Worm (Caenorhabditis elegans): Measurements from ENCODE around the gene clec-174.

clec-174 gene

ce11 chrIV:3941658-3942328 lies at the start of gene clec-174:
Gene clec-174 (minus strand): TSS chrIV:3941708.
- TF ChIP-seq mdt-29 (GFP tag; IDR thresholded peaks at IDR 0.05) (no peak), D1046.2 (GFP tag; IDR thresholded peaks at IDR 0.05) (no peak), R02D3.7 (tag; optimal IDR thresholded peaks at IDR 0.05) (no peak), nhr-48 (tag; optimal IDR thresholded peaks at IDR 0.05) (no peak), pqm-1 (tag; optimal IDR thresholded peaks at IDR 0.05) (peak; percentile 6), nhr-28 (tag; optimal IDR thresholded peaks at IDR 0.05) (peak; percentile 87), T26A8.4 (GFP tag; IDR thresholded peaks at IDR 0.05) (no peak), skn-1 (tag; optimal IDR thresholded peaks at IDR 0.05) (no peak), zfp-3 (GFP tag; conservative IDR thresholded peaks at IDR 0.05) (no peak), daf-12 (tag; optimal IDR thresholded peaks at IDR 0.05) (no peak), aha-1 (tag) (peak; percentile 87), unc-62 (GFP tag; optimal IDR thresholded peaks at IDR 0.05 in 1 of 2) (peak in 1 of 2 experiments; percentile 35), unc-62 (tag; optimal IDR thresholded peaks at IDR 0.05) (no peak), set-16 (GFP tag; IDR thresholded peaks at IDR 0.05) (no peak), lin-38 (GFP tag; IDR thresholded peaks at IDR 0.05) (no peak), hmg-1.1 (GFP tag; IDR thresholded peaks at IDR 0.05) (no peak), aly-2 (tag; optimal IDR thresholded peaks at IDR 0.05) (no peak), ceh-20 (GFP tag; IDR thresholded peaks at IDR 0.05) (no peak), nhr-77 (tag; optimal IDR thresholded peaks at IDR 0.05) (peak; percentile 54), snpc-4 (tag; optimal IDR thresholded peaks at IDR 0.05) (no peak)

- TF ChIP-seq Y48G9A.11 (GFP tag; IDR thresholded peaks at IDR 0.05) (no peak), daf-16 (GFP tag; optimal IDR thresholded peaks at IDR 0.05) (no peak), daf-16 (tag; optimal IDR thresholded peaks at IDR 0.05) (peak; percentile 78), mxl-3 (GFP tag; optimal IDR thresholded peaks at IDR 0.05) (peak; percentile 43), R02D3.7 (tag; optimal IDR thresholded peaks at IDR 0.05) (no peak), lin-1 (GFP tag; IDR thresholded peaks at IDR 0.05) (peak; percentile 88), hlh-11 (tag; optimal IDR thresholded peaks at IDR 0.05) (peak; percentile 79), php-3 (GFP tag; IDR thresholded peaks at IDR 0.05) (peak; percentile 83), F37D6.2 (tag; optimal IDR thresholded peaks at IDR 0.05) (no peak), mes-2 (tag; optimal IDR thresholded peaks at IDR 0.05; ENCODE audit: poor library complexity, severe bottlenecking) (peak; percentile 40), dmd-6 (GFP tag; IDR thresholded peaks at IDR 0.05) (peak; percentile 95), pqm-1 (tag; optimal IDR thresholded peaks at IDR 0.05) (peak; percentile 99), jun-1 (tag; optimal IDR thresholded peaks at IDR 0.05) (peak; percentile 79), nhr-41 (GFP tag; IDR thresholded peaks at IDR 0.05) (peak; percentile 78), tra-1 (GFP tag; IDR thresholded peaks at IDR 0.05) (peak; percentile 84), nhr-6 (tag; optimal IDR thresholded peaks at IDR 0.05) (peak; percentile 39), nhr-28 (tag; optimal IDR thresholded peaks at IDR 0.05) (peak; percentile 96), dpl-1 (GFP tag; optimal IDR thresholded peaks at IDR 0.05) (no peak), nhr-77 (tag; optimal IDR thresholded peaks at IDR 0.05) (peak; percentile 85)
These were observed 47.2 kb upstream of the clec-174 start, which contains the start of gene clec-78 for ce11 chrIV:3988638-3989152. Gene clec-78 (plus strand): TSS chrIV:3989102.

DNA sequence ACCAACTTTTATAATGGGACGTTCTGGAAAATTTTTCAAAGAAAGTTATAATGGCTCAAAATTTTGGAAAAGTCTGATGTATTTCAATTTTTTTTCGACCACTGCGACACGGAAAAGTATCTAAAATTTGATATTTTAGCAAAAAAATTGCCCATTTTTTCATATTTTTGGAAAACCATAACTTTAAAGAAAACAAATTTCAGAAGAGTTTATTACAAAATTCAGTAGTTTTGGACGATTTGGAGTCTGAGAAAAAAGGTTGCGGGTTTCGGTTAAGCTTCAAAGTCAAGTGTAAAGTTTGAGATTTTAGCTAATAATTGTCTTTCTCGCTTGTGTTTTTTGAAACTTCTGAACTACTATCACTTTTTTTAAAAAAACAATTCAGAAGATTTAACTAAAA lies 46.6 kb upstream of the clec-174 start:
- TF ChIP-seq aha-1 (tag) (peak; percentile 92), fos-1 (tag; optimal IDR thresholded peaks at IDR 0.05) (no peak)

DNA sequence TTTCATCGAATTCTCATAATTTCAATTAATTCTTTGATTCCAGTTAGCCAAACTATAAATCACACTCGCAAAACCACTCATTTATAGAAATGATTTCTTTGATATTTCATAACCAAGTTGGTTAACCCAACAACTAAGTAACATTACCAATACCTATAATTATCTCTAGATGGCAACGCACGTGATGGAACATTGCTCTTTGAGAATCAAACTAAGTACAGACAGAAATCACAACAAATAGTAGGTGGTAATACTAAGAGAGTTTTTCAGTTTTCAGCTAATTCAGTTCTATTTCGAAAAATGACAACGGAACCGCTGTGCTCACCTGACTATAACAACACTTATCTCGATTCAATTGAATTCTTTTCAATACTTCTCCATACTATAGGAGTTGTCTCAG lies 40.1 kb upstream of the clec-174 start, which contains the start of gene srh-223:
Gene srh-223, plus strand, starts transcription at position 301 of the 400 bp plus-strand sequence.
- TF ChIP-seq aha-1 (tag) = peak; percentile 64
- TF ChIP-seq vab-7 (GFP tag; IDR thresholded peaks at IDR 0.05) = no peak
